Fruit fly (Drosophila melanogaster) whole organism, embryonic: ENCODE measurements around the gene CG3040.

Source experiments
- Atf3 ChIP-seq: fragments of 200-800 bp; sonication (Bioruptor generic); optimal IDR thresholded peaks from 3 replicates; lab custom pipeline; 2016; ENCODE audit warnings: missing biosample characterization, missing genetic modification characterization
- CG11456 ChIP-seq: fragments of 200-800 bp; sonication (Bioruptor generic); IDR thresholded peaks from 3 replicates; pipeline ENCODE4 v1.3.6; 2022; ENCODE audit warnings: missing biosample characterization, missing genetic modification characterization
- CG11560 ChIP-seq: fragments of 200-800 bp; sonication (Bioruptor generic); IDR thresholded peaks from 3 replicates; pipeline ENCODE4 v1.3.6; 2022; ENCODE audit warnings: missing biosample characterization, missing genetic modification characterization
- CG11696 ChIP-seq: fragments of 200-800 bp; sonication (Bioruptor generic); IDR thresholded peaks from 2 replicates; pipeline ENCODE4 v1.3.6; 2022; ENCODE audit warnings: missing biosample characterization, missing genetic modification characterization
- CG14965 ChIP-seq: fragments of 200-800 bp; sonication (Bioruptor generic); optimal IDR thresholded peaks from 2 replicates; lab custom pipeline; 2016; ENCODE audit warnings: missing biosample characterization, missing genetic modification characterization, borderline replicate concordance
- CG17385 ChIP-seq: fragments of 200-800 bp; sonication (Bioruptor generic); optimal IDR thresholded peaks from 3 replicates; lab custom pipeline; 2018; ENCODE audit warnings: missing biosample characterization, mild to moderate bottlenecking, missing genetic modification characterization
- CG32772 ChIP-seq: fragments of 200-800 bp; sonication (Bioruptor generic); IDR thresholded peaks from 2 replicates; pipeline ENCODE4 v1.3.6; 2022; ENCODE audit warnings: missing biosample characterization, missing genetic modification characterization
- CG34224 ChIP-seq: fragments of 200-800 bp; sonication (Bioruptor generic); IDR thresholded peaks from 3 replicates; pipeline ENCODE4 v1.3.6; 2022; ENCODE audit warnings: missing biosample characterization, missing genetic modification characterization; ENCODE audit not compliant: partially characterized antibody
- CG34422 ChIP-seq: fragments of 200-800 bp; sonication (Bioruptor generic); IDR thresholded peaks from 3 replicates; pipeline ENCODE4 v1.3.6; 2022; ENCODE audit warnings: missing biosample characterization, missing genetic modification characterization
- CG4282 ChIP-seq: fragments of 200-800 bp; sonication (Bioruptor generic); optimal IDR thresholded peaks from 2 replicates; lab custom pipeline; 2016; ENCODE audit warnings: missing biosample characterization, missing genetic modification characterization
- CG4617 ChIP-seq: fragments of 200-800 bp; sonication (Bioruptor generic); optimal IDR thresholded peaks from 3 replicates; lab custom pipeline; 2016; ENCODE audit warnings: missing biosample characterization, missing genetic modification characterization, borderline replicate concordance
- CG4730 ChIP-seq: fragments of 200-800 bp; sonication (Bioruptor generic); IDR thresholded peaks from 2 replicates; pipeline ENCODE4 v1.3.6; 2022; ENCODE audit warnings: missing biosample characterization, missing genetic modification characterization
- CG4854 ChIP-seq: fragments of 200-800 bp; sonication (Bioruptor generic); optimal IDR thresholded peaks from 2 replicates; lab custom pipeline; 2016; ENCODE audit warnings: missing biosample characterization, missing genetic modification characterization, inconsistent platforms
- CG5180 ChIP-seq: fragments of 200-800 bp; sonication (Bioruptor generic); optimal IDR thresholded peaks from 3 replicates; lab custom pipeline; 2017; ENCODE audit warnings: missing biosample characterization, missing genetic modification characterization, mild to moderate bottlenecking, moderate library complexity, missing genetic modification reagents
- CG7372 ChIP-seq: fragments of 200-800 bp; sonication (Bioruptor generic); IDR thresholded peaks from 2 replicates; pipeline ENCODE4 v1.3.6; 2022; ENCODE audit warnings: missing biosample characterization, missing genetic modification characterization
- CG7963 ChIP-seq: fragments of 200-800 bp; sonication (Bioruptor generic); IDR thresholded peaks from 3 replicates; pipeline ENCODE4 v1.3.6; 2022; ENCODE audit warnings: missing biosample characterization, missing genetic modification characterization; ENCODE audit not compliant: partially characterized antibody
- CG8290 ChIP-seq, 3 experiments: fragments of 200-800 bp; sonication (Bioruptor generic); optimal IDR thresholded peaks; 2 replicates each; lab custom pipeline; 2016 to 2019; ENCODE audit warnings: missing biosample characterization in 3 of 3, missing genetic modification characterization in 3 of 3, mild to moderate bottlenecking in 2 of 3, moderate library complexity in 1 of 3
- CG9876 ChIP-seq: fragments of 200-800 bp; sonication (Bioruptor generic); optimal IDR thresholded peaks from 2 replicates; lab custom pipeline; 2016; ENCODE audit warnings: missing biosample characterization, missing genetic modification characterization
- Camta ChIP-seq: fragments of 200-800 bp; sonication (Bioruptor generic); optimal IDR thresholded peaks from 2 replicates; lab custom pipeline; 2016; ENCODE audit warnings: missing biosample characterization, missing genetic modification characterization
- Deaf1 ChIP-seq: fragments of 200-800 bp; optimal IDR thresholded peaks from 3 replicates; lab custom pipeline; 2019; ENCODE audit warnings: missing biosample characterization, mild to moderate bottlenecking, missing genetic modification characterization, moderate library complexity
- ERR ChIP-seq: fragments of 200-800 bp; sonication (Bioruptor generic); optimal IDR thresholded peaks from 2 replicates; lab custom pipeline; 2016; ENCODE audit warnings: missing biosample characterization, missing genetic modification characterization
- Hsf ChIP-seq: fragments of 200-800 bp; sonication (Bioruptor generic); optimal IDR thresholded peaks from 3 replicates; lab custom pipeline; 2016; ENCODE audit warnings: missing biosample characterization, missing genetic modification characterization
- Mad ChIP-seq: fragments of 200-800 bp; sonication (Bioruptor generic); optimal IDR thresholded peaks from 2 replicates; lab custom pipeline; 2016; ENCODE audit warnings: missing biosample characterization, missing genetic modification characterization
- Nf-YC ChIP-seq: fragments of 200-800 bp; optimal IDR thresholded peaks from 3 replicates; lab custom pipeline; 2019; ENCODE audit warnings: missing biosample characterization, mild to moderate bottlenecking, missing genetic modification characterization, moderate library complexity
- Poxn ChIP-seq: fragments of 200-800 bp; sonication (Bioruptor generic); IDR thresholded peaks from 2 replicates; pipeline ENCODE4 v1.3.6; 2022; ENCODE audit warnings: missing biosample characterization, missing genetic modification characterization
- Six4 ChIP-seq: fragments of 200-800 bp; sonication (Bioruptor generic); optimal IDR thresholded peaks from 2 replicates; lab custom pipeline; 2016; ENCODE audit warnings: missing biosample characterization, missing genetic modification characterization
- Usf ChIP-seq: fragments of 200-800 bp; sonication (Bioruptor generic); optimal IDR thresholded peaks from 2 replicates; lab custom pipeline; 2017; ENCODE audit warnings: missing genotype, missing biosample characterization, missing genetic modification characterization
- ab ChIP-seq: fragments of 200-800 bp; sonication (Bioruptor generic); optimal IDR thresholded peaks from 2 replicates; lab custom pipeline; 2016; ENCODE audit warnings: missing biosample characterization, missing genetic modification characterization
- ac ChIP-seq: fragments of 200-800 bp; sonication (Bioruptor generic); optimal IDR thresholded peaks from 3 replicates; lab custom pipeline; 2017; ENCODE audit warnings: missing biosample characterization, mild to moderate bottlenecking, missing genetic modification characterization
- ato ChIP-seq: fragments of 200-800 bp; sonication (Bioruptor generic); IDR thresholded peaks from 2 replicates; pipeline ENCODE4 v1.3.6; 2022; ENCODE audit warnings: missing biosample characterization, missing genetic modification characterization; ENCODE audit not compliant: partially characterized antibody
- bbx ChIP-seq: fragments of 200-800 bp; sonication (Bioruptor generic); IDR thresholded peaks from 2 replicates; pipeline ENCODE4 v1.3.6; 2022; ENCODE audit warnings: missing biosample characterization, missing genetic modification characterization; ENCODE audit not compliant: partially characterized antibody
- bsh ChIP-seq, 2 experiments: fragments of 200-800 bp; sonication (Bioruptor generic); optimal IDR thresholded peaks; 2 replicates each; lab custom pipeline; 2017 to 2018; ENCODE audit warnings: mild to moderate bottlenecking in 2 of 2, missing biosample characterization in 2 of 2, missing genetic modification characterization in 2 of 2, moderate library complexity in 1 of 2
- ci ChIP-seq: fragments of 200-800 bp; sonication (Bioruptor generic); IDR thresholded peaks from 3 replicates; pipeline ENCODE4 v1.3.6; 2022; ENCODE audit warnings: missing biosample characterization, missing genetic modification characterization
- dysf ChIP-seq: fragments of 200-800 bp; sonication (Bioruptor generic); IDR thresholded peaks from 3 replicates; pipeline ENCODE4 v1.3.6; 2022; ENCODE audit warnings: missing biosample characterization, missing genetic modification characterization
- exex ChIP-seq: fragments of 200-800 bp; sonication (Bioruptor generic); optimal IDR thresholded peaks from 4 replicates; lab custom pipeline; 2018; ENCODE audit warnings: missing biosample characterization, mild to moderate bottlenecking, missing genetic modification characterization, moderate library complexity
- gfzf ChIP-seq: fragments of 200-800 bp; sonication (Bioruptor generic); optimal IDR thresholded peaks from 2 replicates; lab custom pipeline; 2016; ENCODE audit warnings: missing biosample characterization, mild to moderate bottlenecking, missing genetic modification characterization, moderate library complexity
- gro ChIP-seq: fragments of 200-800 bp; sonication (Bioruptor generic); optimal IDR thresholded peaks from 2 replicates; lab custom pipeline; 2016; ENCODE audit warnings: missing biosample characterization, missing genetic modification characterization
- gsb ChIP-seq: fragments of 200-800 bp; sonication (Bioruptor generic); IDR thresholded peaks from 2 replicates; pipeline ENCODE4 v1.3.6; 2022; ENCODE audit warnings: missing biosample characterization, missing genetic modification characterization
- h ChIP-seq: fragments of >200 bp; optimal IDR thresholded peaks from 2 replicates; lab custom pipeline; 2017
- jigr1 ChIP-seq: fragments of 200-800 bp; sonication (Bioruptor generic); IDR thresholded peaks from 3 replicates; pipeline ENCODE4 v1.3.6; 2022; ENCODE audit warnings: missing biosample characterization, missing genetic modification characterization
- mam ChIP-seq: fragments of 200-800 bp; sonication (Bioruptor generic); optimal IDR thresholded peaks from 3 replicates; lab custom pipeline; 2016; ENCODE audit warnings: missing biosample characterization, missing genetic modification characterization
- peb ChIP-seq: fragments of 200-800 bp; sonication (Bioruptor generic); IDR thresholded peaks from 2 replicates; pipeline ENCODE4 v1.3.6; 2022; ENCODE audit warnings: missing biosample characterization, missing genetic modification characterization
- ranshi ChIP-seq: fragments of 200-800 bp; sonication (Bioruptor generic); IDR thresholded peaks from 2 replicates; pipeline ENCODE4 v1.3.6; 2022; ENCODE audit warnings: missing biosample characterization, missing genetic modification characterization
- sisA ChIP-seq: fragments of 200-800 bp; sonication (Bioruptor generic); IDR thresholded peaks from 2 replicates; pipeline ENCODE4 v1.3.6; 2022; ENCODE audit warnings: missing biosample characterization, missing genetic modification characterization
- slp2 ChIP-seq: fragments of 200-800 bp; sonication (Bioruptor generic); optimal IDR thresholded peaks from 2 replicates; lab custom pipeline; 2016; ENCODE audit warnings: missing biosample characterization, missing genetic modification characterization
- ssp ChIP-seq: fragments of 200-800 bp; sonication (Bioruptor generic); IDR thresholded peaks from 2 replicates; pipeline ENCODE4 v1.3.6; 2022; ENCODE audit warnings: missing biosample characterization, missing genetic modification characterization
- stc ChIP-seq: fragments of 200-800 bp; sonication (Bioruptor generic); IDR thresholded peaks from 2 replicates; pipeline ENCODE4 v1.3.6; 2022; ENCODE audit warnings: missing biosample characterization, missing genetic modification characterization
- tap ChIP-seq: fragments of 200-800 bp; optimal IDR thresholded peaks from 3 replicates; lab custom pipeline; 2019; ENCODE audit warnings: missing biosample characterization, mild to moderate bottlenecking, missing genetic modification characterization, moderate library complexity
- ttk ChIP-seq: fragments of 200-800 bp; sonication (Bioruptor generic); IDR thresholded peaks from 2 replicates; pipeline ENCODE4 v2.1.2; 2022; ENCODE audit warnings: missing biosample characterization, missing genetic modification characterization
- zen2 ChIP-seq: fragments of 200-800 bp; sonication (Bioruptor generic); IDR thresholded peaks from 3 replicates; pipeline ENCODE4 v1.3.6; 2022; ENCODE audit warnings: missing biosample characterization, missing genetic modification characterization; ENCODE audit not compliant: partially characterized antibody

Gene CG3040

dm6 chrX:6985182-6985851, 12.1 kb upstream of the CG3040 start (continued):
- peak; percentile 35; the same call in 1 of the 2 replicates for TF ChIP-seq CG7372 (GFP tag; lab: Robert Waterston, UW)
- TF ChIP-seq CG17385 (GFP tag; lab: Kevin White, UChicago): peak; percentile 74
- peak; percentile 84 for TF ChIP-seq Hsf (GFP tag; lab: Kevin White, UChicago)
- peak; percentile 67 for TF ChIP-seq mam (GFP tag; lab: Kevin White, UChicago)
- peak; percentile 20 for TF ChIP-seq ab (GFP tag; lab: Kevin White, UChicago)
- TF ChIP-seq Atf3: peak; percentile 68
- TF ChIP-seq ranshi: peak; percentile 69; the same call in 1 of the 2 replicates
- TF ChIP-seq CG8290 (GFP tag; optimal IDR thresholded peaks at IDR 0.05; lab: Kevin White, UChicago): peak; percentile 54
- peak in 1 of 2 experiments; percentile 33 for TF ChIP-seq CG8290 (tag; optimal IDR thresholded peaks at IDR 0.05; lab: Kevin White, UChicago)
- peak; percentile 56 for TF ChIP-seq ttk
- TF ChIP-seq exex: peak; percentile 12
- TF ChIP-seq jigr1 (GFP tag; lab: Robert Waterston, UW): no peak
- TF ChIP-seq ac (GFP tag; lab: Kevin White, UChicago): no peak
- peak; percentile 68 for TF ChIP-seq CG32772 (GFP tag; lab: Robert Waterston, UW)
- TF ChIP-seq ERR (GFP tag; lab: Kevin White, UChicago): peak; percentile 69
- TF ChIP-seq CG5180: peak; percentile 32
- peak; percentile 71 for TF ChIP-seq CG4730 (GFP tag; lab: Robert Waterston, UW)
- TF ChIP-seq Six4 (GFP tag; lab: Kevin White, UChicago): peak; percentile 58
- no peak; the same call in 2 of the 3 replicates for TF ChIP-seq CG34422 (GFP tag; lab: Robert Waterston, UW)
- TF ChIP-seq CG4282 (GFP tag; lab: Kevin White, UChicago): no peak
- TF ChIP-seq h (lab: Kevin White, UChicago): no peak
- TF ChIP-seq CG34224 (GFP tag; lab: Robert Waterston, UW): no peak; the same call in 2 of the 3 replicates
- peak; percentile 50 for TF ChIP-seq CG4854 (GFP tag; lab: Kevin White, UChicago)
- no peak for TF ChIP-seq gsb (GFP tag; lab: Robert Waterston, UW)
- peak; percentile 68 for TF ChIP-seq gro
- peak; percentile 81 to 94 for TF ChIP-seq bsh (GFP tag; optimal IDR thresholded peaks at IDR 0.05; lab: Kevin White, UChicago)
- peak; percentile 14 for TF ChIP-seq CG4617
- peak; percentile 3 for TF ChIP-seq CG14965
- TF ChIP-seq CG7963 (GFP tag; lab: Robert Waterston, UW): peak; percentile 60; the same call in 1 of the 3 replicates
- peak; percentile 69; the same call in 2 of the 3 replicates for TF ChIP-seq dysf (GFP tag; lab: Robert Waterston, UW)
- peak; percentile 77 for TF ChIP-seq sisA (GFP tag; lab: Robert Waterston, UW)
- TF ChIP-seq stc (GFP tag; lab: Robert Waterston, UW): no peak
- no peak; the same call in 1 of the 2 replicates for TF ChIP-seq ato
- TF ChIP-seq CG11456 (GFP tag; lab: Robert Waterston, UW): no peak
- peak; percentile 61 for TF ChIP-seq ssp (GFP tag; lab: Robert Waterston, UW)
- TF ChIP-seq slp2 (GFP tag; lab: Kevin White, UChicago): peak; percentile 69
- peak; percentile 80 for TF ChIP-seq Camta
- TF ChIP-seq CG11696 (GFP tag; lab: Robert Waterston, UW): no peak
- TF ChIP-seq Deaf1 (tag; lab: Kevin White, UChicago): peak; percentile 48
- peak; percentile 61 for TF ChIP-seq tap (tag; lab: Kevin White, UChicago)
- peak; percentile 87 for TF ChIP-seq ci (GFP tag; lab: Robert Waterston, UW)
- TF ChIP-seq Nf-YC (tag; lab: Kevin White, UChicago): no peak
- TF ChIP-seq peb (GFP tag; lab: Robert Waterston, UW): peak; percentile 82
- peak; percentile 86 for TF ChIP-seq bbx
- peak; percentile 68 for TF ChIP-seq Mad (GFP tag; lab: Kevin White, UChicago)
- TF ChIP-seq zen2 (GFP tag; lab: Robert Waterston, UW): no peak
- peak; percentile 16; the same call in 1 of the 3 replicates for TF ChIP-seq CG11560 (tag; lab: Robert Waterston, UW)
- peak; percentile 72 for TF ChIP-seq Usf (GFP tag; lab: Kevin White, UChicago)
- TF ChIP-seq CG9876 (GFP tag; lab: Kevin White, UChicago): peak; percentile 60
- no peak for TF ChIP-seq Poxn
- TF ChIP-seq gfzf (GFP tag; lab: Kevin White, UChicago): no peak
